Fruit fly (Drosophila melanogaster): Measurements from ENCODE around the gene CG8028.

Gene CG8028

DNA sequence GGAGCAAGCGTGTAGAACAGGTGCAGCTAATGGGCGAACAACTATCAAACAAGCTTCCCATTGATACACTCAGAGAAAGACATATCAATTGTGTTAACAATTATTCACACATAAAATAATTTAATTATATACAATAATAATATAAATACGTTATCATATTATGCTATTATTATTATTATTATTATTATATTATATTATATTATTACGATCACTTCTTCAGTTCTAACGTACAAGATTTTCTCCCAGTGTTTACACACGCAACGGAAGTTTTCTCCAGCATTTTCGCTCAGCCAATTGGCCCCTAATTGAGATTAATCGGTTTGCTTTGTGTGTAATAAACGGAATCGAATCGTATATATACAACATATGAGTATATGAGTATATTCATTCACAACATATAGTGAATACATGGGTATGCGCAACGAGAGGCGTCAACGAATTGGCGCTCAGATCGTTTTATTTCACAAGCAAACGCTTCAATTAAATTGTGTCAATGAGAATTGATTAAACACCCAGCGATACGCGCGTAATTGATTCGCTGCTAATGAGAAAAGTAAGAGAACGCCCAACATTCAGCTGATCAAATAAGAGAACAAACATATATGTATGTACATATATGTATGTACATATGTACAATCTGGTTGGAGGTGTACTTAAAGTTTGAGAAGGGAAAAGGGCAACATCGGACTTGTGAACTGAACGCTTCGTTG lies 37.1 kb upstream of the CG8028 start (continued):
- peak; percentile 17; the same call in 1 of the 3 replicates for TF ChIP-seq Aef1 (GFP tag; IDR thresholded peaks at IDR 0.05)
- TF ChIP-seq NC2α (GFP tag; optimal IDR thresholded peaks at IDR 0.05) = no peak
- peak; percentile 7; the same call in 1 of the 2 replicates for TF ChIP-seq Atf6 (GFP tag; IDR thresholded peaks at IDR 0.05)
- TF ChIP-seq onecut (GFP tag; IDR thresholded peaks at IDR 0.05) = no peak
- TF ChIP-seq CG16863 (GFP tag; optimal IDR thresholded peaks at IDR 0.05) = no peak
- TF ChIP-seq ttk (GFP tag; IDR thresholded peaks at IDR 0.05) = peak; percentile 45; the same call in 1 of the 2 replicates
- peak; percentile 73 for TF ChIP-seq CG12391 (tag; optimal IDR thresholded peaks at IDR 0.05)
- TF ChIP-seq CG3847 (GFP tag; IDR thresholded peaks at IDR 0.05) = peak; percentile 41
- peak; percentile 59 for TF ChIP-seq Ada2b (GFP tag; IDR thresholded peaks at IDR 0.05)
- 0 out of 2 replicates have a peak, but pooled peaks have one; percentile 17 for TF ChIP-seq CG11247 (GFP tag; IDR thresholded peaks at IDR 0.05)
- no peak for TF ChIP-seq inv (GFP tag; IDR thresholded peaks at IDR 0.05; ENCODE audit: partially characterized antibody)
- TF ChIP-seq CG7786 (GFP tag; optimal IDR thresholded peaks at IDR 0.05) = no peak
- TF ChIP-seq CG18476 (GFP tag; optimal IDR thresholded peaks at IDR 0.05) = no peak
- TF ChIP-seq CG2712 (tag; optimal IDR thresholded peaks at IDR 0.05) = peak; percentile 82
- TF ChIP-seq Six4 (GFP tag; optimal IDR thresholded peaks at IDR 0.05) = peak; percentile 45
- TF ChIP-seq pfk (GFP tag; optimal IDR thresholded peaks at IDR 0.05) = no peak
- no peak for TF ChIP-seq CG11093 (GFP tag; IDR thresholded peaks at IDR 0.05)
- TF ChIP-seq dpn (GFP tag; optimal IDR thresholded peaks at IDR 0.05) = peak in 1 of 2 experiments; percentile 48
- no peak for TF ChIP-seq corto (GFP tag; optimal IDR thresholded peaks at IDR 0.05)
- TF ChIP-seq Optix (GFP tag; IDR thresholded peaks at IDR 0.05) = no peak
- TF ChIP-seq Sry-β (GFP tag; optimal IDR thresholded peaks at IDR 0.05) = no peak
- no peak for TF ChIP-seq grn (GFP tag; optimal IDR thresholded peaks at IDR 0.05)
- no peak for TF ChIP-seq MESR4 (GFP tag; optimal IDR thresholded peaks at IDR 0.05)
- TF ChIP-seq Jarid2 (GFP tag; optimal IDR thresholded peaks at IDR 0.05) = peak; percentile 1
- TF ChIP-seq CG4282 (GFP tag; optimal IDR thresholded peaks at IDR 0.05) = no peak
- TF ChIP-seq MTF-1 (GFP tag; optimal IDR thresholded peaks at IDR 0.05; ENCODE audit: borderline replicate concordance) = no peak
- peak; percentile 39 for TF ChIP-seq trem (tag; optimal IDR thresholded peaks at IDR 0.05)
- TF ChIP-seq CG10565 (GFP tag; optimal IDR thresholded peaks at IDR 0.05) = no peak
- peak; percentile 80 for TF ChIP-seq CG8924 (tag; optimal IDR thresholded peaks at IDR 0.05)
- TF ChIP-seq BEAF-32 (GFP tag; optimal IDR thresholded peaks at IDR 0.05) = no peak
- TF ChIP-seq zfh1 (GFP tag; IDR thresholded peaks at IDR 0.05) = 0 out of 3 replicates have a peak, but pooled peaks have one; percentile 47
- TF ChIP-seq Sox100B (GFP tag; optimal IDR thresholded peaks at IDR 0.05) = peak; percentile 66
- peak; percentile 37 for TF ChIP-seq ind (GFP tag; optimal IDR thresholded peaks at IDR 0.05)
- TF ChIP-seq Dbx (GFP tag; IDR thresholded peaks at IDR 0.05) = peak; percentile 64; the same call in 1 of the 3 replicates
- no peak for TF ChIP-seq trh (GFP tag; optimal IDR thresholded peaks at IDR 0.05)
- TF ChIP-seq p53 (GFP tag; optimal IDR thresholded peaks at IDR 0.05) = no peak
- TF ChIP-seq CG3281 (GFP tag; optimal IDR thresholded peaks at IDR 0.05) = peak; percentile 74
- TF ChIP-seq TFAM (GFP tag; optimal IDR thresholded peaks at IDR 0.05) = no peak
- peak; percentile 36; the same call in 2 of the 3 replicates for TF ChIP-seq CG14050 (GFP tag; IDR thresholded peaks at IDR 0.05)
- TF ChIP-seq Atf3 (GFP tag; optimal IDR thresholded peaks at IDR 0.05) = no peak
- 0 out of 3 replicates have a peak, but pooled peaks have one; percentile 24 for TF ChIP-seq CG34422 (GFP tag; IDR thresholded peaks at IDR 0.05)
- no peak for TF ChIP-seq h (optimal IDR thresholded peaks at IDR 0.05)
- no peak for TF ChIP-seq CrebB (tag; optimal IDR thresholded peaks at IDR 0.05)
- no peak for TF ChIP-seq CG9609 (GFP tag; optimal IDR thresholded peaks at IDR 0.05)
- peak; percentile 78 for TF ChIP-seq CG31441 (GFP tag; IDR thresholded peaks at IDR 0.05)
- TF ChIP-seq Deaf1 (tag; optimal IDR thresholded peaks at IDR 0.05) = peak; percentile 33
- TF ChIP-seq CG3995 (GFP tag; optimal IDR thresholded peaks at IDR 0.05) = no peak
- TF ChIP-seq cad (GFP tag; optimal IDR thresholded peaks at IDR 0.05) = no peak
- TF ChIP-seq Asciz (GFP tag; optimal IDR thresholded peaks at IDR 0.05) = peak; percentile 58
- peak; percentile 28; the same call in 1 of the 3 replicates for TF ChIP-seq croc (GFP tag; conservative IDR thresholded peaks at IDR 0.05)
